Fruit fly (Drosophila melanogaster) whole organism, embryonic: ENCODE results near the gene CG34030.

Experiments used
- ATbp ChIP-seq: fragments of 200-800 bp; sonication (Bioruptor generic); optimal IDR thresholded peaks from 2 replicates; lab custom pipeline; 2017; ENCODE audit warnings: missing biosample characterization, mild to moderate bottlenecking, missing genetic modification characterization, missing genetic modification reagents
- Bgb ChIP-seq: fragments of 200-800 bp; sonication (Bioruptor generic); IDR thresholded peaks from 2 replicates; pipeline ENCODE4 v1.3.6; 2022; ENCODE audit warnings: missing biosample characterization, missing genetic modification characterization; ENCODE audit not compliant: partially characterized antibody
- Blimp-1 ChIP-seq: fragments of 200-800 bp; sonication (Bioruptor generic); optimal IDR thresholded peaks from 3 replicates; lab custom pipeline; 2018; ENCODE audit warnings: missing biosample characterization, missing genetic modification characterization, mild to moderate bottlenecking, moderate library complexity, missing genetic modification reagents
- CG10366 ChIP-seq: fragments of 200-800 bp; sonication (Bioruptor generic); IDR thresholded peaks from 2 replicates; pipeline ENCODE4 v1.3.6; 2022; ENCODE audit warnings: missing biosample characterization, missing genetic modification characterization
- CG10959 ChIP-seq: fragments of 200-800 bp; sonication (Bioruptor generic); IDR thresholded peaks from 2 replicates; pipeline ENCODE4 v1.3.6; 2022; ENCODE audit warnings: missing biosample characterization, missing genetic modification characterization
- CG10979 ChIP-seq: fragments of 200-800 bp; sonication (Bioruptor generic); optimal IDR thresholded peaks from 2 replicates; lab custom pipeline; 2018; ENCODE audit warnings: missing biosample characterization, mild to moderate bottlenecking, missing genetic modification characterization, moderate library complexity
- CG11085 ChIP-seq: fragments of 200-800 bp; sonication (Bioruptor generic); IDR thresholded peaks from 2 replicates; pipeline ENCODE4 v1.3.6; 2022; ENCODE audit warnings: missing biosample characterization, missing genetic modification characterization
- CG12659 ChIP-seq: fragments of 200-800 bp; sonication (Bioruptor generic); optimal IDR thresholded peaks from 3 replicates; lab custom pipeline; 2017; ENCODE audit warnings: mild to moderate bottlenecking, missing biosample characterization, missing genetic modification reagents, missing genetic modification characterization
- CG15479 ChIP-seq: fragments of 200-800 bp; sonication (Bioruptor generic); optimal IDR thresholded peaks from 3 replicates; lab custom pipeline; 2019; ENCODE audit warnings: missing biosample characterization, mild to moderate bottlenecking, missing genetic modification characterization, moderate library complexity
- CG17328 ChIP-seq: fragments of 200-800 bp; sonication (Bioruptor generic); IDR thresholded peaks from 2 replicates; pipeline ENCODE4 v1.3.6; 2022; ENCODE audit warnings: missing biosample characterization, missing genetic modification characterization
- CG18262 ChIP-seq: fragments of 200-800 bp; optimal IDR thresholded peaks from 3 replicates; lab custom pipeline; 2019; ENCODE audit warnings: missing biosample characterization, mild to moderate bottlenecking, missing genetic modification characterization, moderate library complexity
- CG3995 ChIP-seq: fragments of 200-800 bp; sonication (Bioruptor generic); optimal IDR thresholded peaks from 3 replicates; lab custom pipeline; 2016; ENCODE audit warnings: missing biosample characterization, missing genetic modification characterization
- CG6654 ChIP-seq: fragments of 200-800 bp; sonication (Bioruptor generic); optimal IDR thresholded peaks from 2 replicates; lab custom pipeline; 2017; ENCODE audit warnings: missing biosample characterization, mild to moderate bottlenecking, missing genetic modification characterization
- CG6683 ChIP-seq: fragments of 200-800 bp; sonication (Bioruptor generic); optimal IDR thresholded peaks from 2 replicates; lab custom pipeline; 2017; ENCODE audit warnings: missing biosample characterization, mild to moderate bottlenecking, missing genetic modification characterization, missing genetic modification reagents
- CG6791 ChIP-seq: fragments of 200-800 bp; sonication (Bioruptor generic); IDR thresholded peaks from 3 replicates; pipeline ENCODE4 v1.3.6; 2022; ENCODE audit warnings: missing biosample characterization, missing genetic modification characterization; ENCODE audit not compliant: partially characterized antibody
- CG7271 ChIP-seq: fragments of 200-800 bp; sonication (Bioruptor generic); optimal IDR thresholded peaks from 2 replicates; lab custom pipeline; 2018; ENCODE audit warnings: missing biosample characterization, mild to moderate bottlenecking, missing genetic modification characterization, moderate library complexity
- CG7556 ChIP-seq: fragments of 200-800 bp; sonication (Bioruptor generic); optimal IDR thresholded peaks from 2 replicates; lab custom pipeline; 2017; ENCODE audit warnings: missing biosample characterization, mild to moderate bottlenecking, missing genetic modification characterization
- CG7963 ChIP-seq: fragments of 200-800 bp; sonication (Bioruptor generic); IDR thresholded peaks from 3 replicates; pipeline ENCODE4 v1.3.6; 2022; ENCODE audit warnings: missing biosample characterization, missing genetic modification characterization; ENCODE audit not compliant: partially characterized antibody
- CG7987 ChIP-seq: fragments of 200-800 bp; sonication (Bioruptor generic); optimal IDR thresholded peaks from 2 replicates; lab custom pipeline; 2018; ENCODE audit warnings: missing biosample characterization, mild to moderate bottlenecking, missing genetic modification characterization, moderate library complexity
- CG8281 ChIP-seq: fragments of 200-800 bp; sonication (Bioruptor generic); optimal IDR thresholded peaks from 2 replicates; lab custom pipeline; 2018; ENCODE audit warnings: missing biosample characterization, mild to moderate bottlenecking, missing genetic modification characterization, moderate library complexity
- CG8290 ChIP-seq, 3 experiments: fragments of 200-800 bp; sonication (Bioruptor generic); optimal IDR thresholded peaks; 2 replicates each; lab custom pipeline; 2016 to 2019; ENCODE audit warnings: missing biosample characterization in 3 of 3, missing genetic modification characterization in 3 of 3, mild to moderate bottlenecking in 2 of 3, moderate library complexity in 1 of 3
- CG8359 ChIP-seq: fragments of 200-800 bp; sonication (Bioruptor generic); optimal IDR thresholded peaks from 2 replicates; lab custom pipeline; 2017; ENCODE audit warnings: missing biosample characterization, mild to moderate bottlenecking, missing genetic modification characterization, borderline replicate concordance
- Deaf1 ChIP-seq: fragments of 200-800 bp; optimal IDR thresholded peaks from 3 replicates; lab custom pipeline; 2019; ENCODE audit warnings: missing biosample characterization, mild to moderate bottlenecking, missing genetic modification characterization, moderate library complexity
- Jarid2 ChIP-seq: fragments of 200-800 bp; sonication (Bioruptor generic); optimal IDR thresholded peaks from 3 replicates; lab custom pipeline; 2017; ENCODE audit warnings: mild to moderate bottlenecking, missing biosample characterization, missing genetic modification reagents, missing genetic modification characterization
- NFAT ChIP-seq: fragments of 200-800 bp; sonication (Bioruptor generic); IDR thresholded peaks from 2 replicates; pipeline ENCODE4 v1.3.6; 2022; ENCODE audit warnings: missing biosample characterization, missing genetic modification characterization
- Opbp ChIP-seq: fragments of 200-800 bp; sonication (Bioruptor generic); IDR thresholded peaks from 3 replicates; pipeline ENCODE4 v1.3.6; 2022; ENCODE audit warnings: missing biosample characterization, missing genetic modification characterization; ENCODE audit not compliant: partially characterized antibody
- Rfx ChIP-seq: fragments of 200-800 bp; sonication (Bioruptor generic); IDR thresholded peaks from 2 replicates; pipeline ENCODE4 v1.3.6; 2022; ENCODE audit warnings: missing biosample characterization, missing genetic modification characterization
- Rx ChIP-seq: fragments of 200-800 bp; sonication (Bioruptor generic); IDR thresholded peaks from 2 replicates; pipeline ENCODE4 v1.3.6; 2022; ENCODE audit warnings: missing biosample characterization, missing genetic modification characterization
- Side ChIP-seq: fragments of 200-800 bp; sonication (Bioruptor generic); optimal IDR thresholded peaks from 2 replicates; lab custom pipeline; 2016; ENCODE audit warnings: missing biosample characterization, missing genetic modification characterization
- TFAM ChIP-seq: fragments of 200-800 bp; sonication (Bioruptor generic); optimal IDR thresholded peaks from 2 replicates; lab custom pipeline; 2017; ENCODE audit warnings: missing biosample characterization, missing genetic modification characterization, inconsistent platforms
- amos ChIP-seq: fragments of 200-800 bp; sonication (Bioruptor generic); IDR thresholded peaks from 2 replicates; pipeline ENCODE4 v1.3.6; 2022; ENCODE audit warnings: missing biosample characterization, missing genetic modification characterization; ENCODE audit not compliant: partially characterized antibody
- chm ChIP-seq: fragments of 200-800 bp; sonication (Bioruptor generic); IDR thresholded peaks from 2 replicates; pipeline ENCODE4 v1.3.6; 2022; ENCODE audit warnings: missing biosample characterization, missing genetic modification characterization
- lov ChIP-seq, 2 experiments: fragments of 200-800 bp in 1 of 2; fragments of >200 bp in 1 of 2; sonication (Bioruptor generic) in 1 of 2; IDR thresholded peaks in 1 of 2; optimal IDR thresholded peaks in 1 of 2; 2 replicates in 1 of 2; 3 replicates in 1 of 2; pipeline versions ENCODE4 v1.3.6 to Lab custom; 2017 to 2022; ENCODE audit warnings: missing biosample characterization in 1 of 2, missing genetic modification characterization in 1 of 2
- nom ChIP-seq: fragments of 200-800 bp; sonication (Bioruptor generic); optimal IDR thresholded peaks from 2 replicates; lab custom pipeline; 2017; ENCODE audit warnings: missing biosample characterization, missing genetic modification characterization, mild to moderate bottlenecking, moderate library complexity, missing genetic modification reagents
- oc ChIP-seq: fragments of 200-800 bp; sonication (Bioruptor generic); optimal IDR thresholded peaks from 2 replicates; lab custom pipeline; 2018; ENCODE audit warnings: missing biosample characterization, mild to moderate bottlenecking, missing genetic modification characterization, moderate library complexity
- pfk ChIP-seq: fragments of 200-800 bp; sonication (Bioruptor generic); optimal IDR thresholded peaks from 2 replicates; lab custom pipeline; 2018; ENCODE audit warnings: missing biosample characterization, mild to moderate bottlenecking, missing genetic modification characterization, moderate library complexity
- pzg ChIP-seq: fragments of 200-800 bp; sonication (Bioruptor generic); optimal IDR thresholded peaks from 3 replicates; lab custom pipeline; 2018; ENCODE audit warnings: missing biosample characterization, mild to moderate bottlenecking, missing genetic modification characterization, moderate library complexity
- sob ChIP-seq: fragments of 200-800 bp; sonication (Bioruptor generic); IDR thresholded peaks from 2 replicates; pipeline ENCODE4 v1.3.6; 2022; ENCODE audit warnings: missing biosample characterization, missing genetic modification characterization
- sr ChIP-seq: fragments of 200-800 bp; sonication (Bioruptor generic); IDR thresholded peaks from 3 replicates; pipeline ENCODE4 v1.3.6; 2022; ENCODE audit warnings: missing biosample characterization, missing genetic modification characterization
- tll ChIP-seq, 2 experiments: fragments of 200-800 bp in 1 of 2; fragments of >200 bp in 1 of 2; sonication (Bioruptor generic) in 1 of 2; optimal IDR thresholded peaks; 2 replicates each; lab custom pipeline; 2017 to 2019; ENCODE audit warnings: missing biosample characterization in 2 of 2, missing genetic modification characterization in 2 of 2, mild to moderate bottlenecking in 1 of 2, moderate library complexity in 1 of 2
- unc-4 ChIP-seq: fragments of 200-800 bp; sonication (Bioruptor generic); IDR thresholded peaks from 2 replicates; pipeline ENCODE4 v1.3.6; 2022; ENCODE audit warnings: missing biosample characterization, missing genetic modification characterization; ENCODE audit not compliant: partially characterized antibody
- wek ChIP-seq: fragments of 200-800 bp; sonication (Bioruptor generic); optimal IDR thresholded peaks from 3 replicates; lab custom pipeline; 2018; ENCODE audit warnings: missing biosample characterization, mild to moderate bottlenecking, missing genetic modification characterization, moderate library complexity
- zf30C ChIP-seq: fragments of 200-800 bp; sonication (Bioruptor generic); optimal IDR thresholded peaks from 3 replicates; lab custom pipeline; 2018; ENCODE audit warnings: missing biosample characterization, mild to moderate bottlenecking, missing genetic modification characterization

Gene CG34030

DNA sequence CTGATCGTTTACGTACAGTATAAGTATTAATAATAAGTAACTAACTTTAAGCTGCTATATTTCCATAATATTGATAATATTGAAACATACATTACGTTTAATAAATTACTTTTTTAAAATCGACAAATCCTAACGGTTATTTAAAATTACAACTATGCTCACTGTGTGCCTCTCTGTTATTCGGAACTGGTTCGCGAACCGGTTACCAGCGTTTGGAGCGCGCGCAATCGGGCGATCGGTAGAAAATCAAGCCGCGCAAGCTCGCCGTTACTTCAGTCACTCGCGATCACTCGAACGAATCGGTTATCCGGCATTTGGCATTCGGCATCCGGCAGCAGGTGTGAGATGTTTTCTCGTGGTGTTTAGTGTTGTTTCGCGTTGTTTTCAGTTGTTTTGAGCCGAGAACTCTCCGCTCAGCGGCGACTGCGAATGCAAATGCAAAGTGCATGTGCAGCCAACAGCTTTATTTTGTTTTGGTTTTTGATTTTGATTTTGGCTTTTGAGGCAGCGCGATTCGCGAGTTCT is 19.6 kb upstream of the CG34030 start, which contains the start of gene form3 (continued):
- TF ChIP-seq Jarid2 (GFP tag; lab: Kevin White, UChicago): peak; percentile 88
- TF ChIP-seq CG12659 (GFP tag; lab: Kevin White, UChicago): no peak
- no peak for TF ChIP-seq CG15479 (GFP tag; lab: Kevin White, UChicago)
- TF ChIP-seq amos (GFP tag; lab: Robert Waterston, UW): peak; percentile 33; the same call in 1 of the 2 replicates
- no peak for TF ChIP-seq pfk
- TF ChIP-seq CG8281 (tag; lab: Kevin White, UChicago): no peak
- TF ChIP-seq CG7556 (GFP tag; lab: Kevin White, UChicago): no peak
- TF ChIP-seq CG18262 (tag; lab: Kevin White, UChicago): no peak
- no peak for TF ChIP-seq CG7987
- TF ChIP-seq lov (optimal IDR thresholded peaks at IDR 0.05; lab: Kevin White, UChicago): no peak
- 0 out of 3 replicates have a peak, but pooled peaks have one; percentile 61 for TF ChIP-seq lov (GFP tag; IDR thresholded peaks at IDR 0.05; lab: Robert Waterston, UW)
- no peak for TF ChIP-seq CG7963 (GFP tag; lab: Robert Waterston, UW)
- 0 out of 2 replicates have a peak, but pooled peaks have one; percentile 16 for TF ChIP-seq NFAT (GFP tag; lab: Robert Waterston, UW)
- no peak for TF ChIP-seq tll (GFP tag; optimal IDR thresholded peaks at IDR 0.05; lab: Kevin White, UChicago)
- TF ChIP-seq CG10959 (GFP tag; lab: Robert Waterston, UW): no peak
- peak; percentile 12 for TF ChIP-seq nom (GFP tag; lab: Kevin White, UChicago)
- TF ChIP-seq sob (GFP tag; lab: Robert Waterston, UW): peak; percentile 24; the same call in 1 of the 2 replicates
- no peak for TF ChIP-seq CG6683
- TF ChIP-seq CG8359 (GFP tag; lab: Kevin White, UChicago): no peak
- TF ChIP-seq Rfx: peak; percentile 46; the same call in 1 of the 2 replicates
- no peak for TF ChIP-seq Side (GFP tag; lab: Kevin White, UChicago)
- peak; percentile 61 for TF ChIP-seq Deaf1
- no peak for TF ChIP-seq CG17328 (GFP tag; lab: Robert Waterston, UW)
- TF ChIP-seq sr: peak; percentile 28; the same call in 1 of the 3 replicates
- TF ChIP-seq Rx (GFP tag; lab: Robert Waterston, UW): no peak
- TF ChIP-seq CG6654 (GFP tag; lab: Kevin White, UChicago): no peak
- TF ChIP-seq CG7271: no peak
- TF ChIP-seq ATbp (GFP tag; lab: Kevin White, UChicago): no peak
- peak; percentile 24; the same call in 1 of the 2 replicates for TF ChIP-seq CG10366 (GFP tag; lab: Robert Waterston, UW)
- TF ChIP-seq CG8290 (GFP tag; optimal IDR thresholded peaks at IDR 0.05; lab: Kevin White, UChicago): no peak
- TF ChIP-seq CG8290 (tag; optimal IDR thresholded peaks at IDR 0.05; lab: Kevin White, UChicago): peak in 1 of 2 experiments; percentile 39
- TF ChIP-seq CG3995 (GFP tag; lab: Kevin White, UChicago): peak; percentile 82
- 0 out of 3 replicates have a peak, but pooled peaks have one; percentile 4 for TF ChIP-seq Opbp (GFP tag; lab: Robert Waterston, UW)
- TF ChIP-seq TFAM (GFP tag; lab: Kevin White, UChicago): no peak
- TF ChIP-seq Bgb: 0 out of 2 replicates have a peak, but pooled peaks have one; percentile 42
- TF ChIP-seq wek (GFP tag; lab: Kevin White, UChicago): no peak
- TF ChIP-seq chm (GFP tag; lab: Robert Waterston, UW): peak; percentile 50; the same call in 1 of the 2 replicates
- TF ChIP-seq pzg (GFP tag; lab: Kevin White, UChicago): peak; percentile 5
- no peak for TF ChIP-seq zf30C (GFP tag; lab: Kevin White, UChicago)
- no peak for TF ChIP-seq oc (tag; lab: Kevin White, UChicago)
- no peak for TF ChIP-seq Blimp-1 (GFP tag; lab: Kevin White, UChicago)
- no peak; the same call in 1 of the 2 replicates for TF ChIP-seq unc-4 (GFP tag; lab: Robert Waterston, UW)
- TF ChIP-seq CG10979: no peak
- 0 out of 3 replicates have a peak, but pooled peaks have one; percentile 38 for TF ChIP-seq CG6791
- TF ChIP-seq CG11085: no peak
- TF ChIP-seq, all 482 proteins: peak for 33
